Worm (Caenorhabditis elegans): ENCODE data around the gene R74.2.

R74.2 gene

ce11 chrIII:4237660-4238059 is 49.7 kb downstream of the R74.2 start (continued):
- peak; percentile 86 for TF ChIP-seq pha-4 (GFP tag; IDR thresholded peaks at IDR 0.05)
- peak; percentile 87 for TF ChIP-seq pha-4 (tag; optimal IDR thresholded peaks at IDR 0.05)
- TF ChIP-seq hlh-30 (tag; optimal IDR thresholded peaks at IDR 0.05; ENCODE audit: insufficient read depth) = peak; percentile 98
- peak; percentile 88 for TF ChIP-seq rbr-2 (tag; optimal IDR thresholded peaks at IDR 0.05)
- TF ChIP-seq unc-130 (GFP tag; optimal IDR thresholded peaks at IDR 0.05) = no peak
- TF ChIP-seq ztf-11 (tag; optimal IDR thresholded peaks at IDR 0.05) = no peak
- peak; percentile 87 for TF ChIP-seq saeg-2 (GFP tag; IDR thresholded peaks at IDR 0.05)
- TF ChIP-seq zip-2 (tag; optimal IDR thresholded peaks at IDR 0.05) = no peak
- no peak for TF ChIP-seq nhr-42 (GFP tag; IDR thresholded peaks at IDR 0.05)
- TF ChIP-seq ceh-28 (tag; optimal IDR thresholded peaks at IDR 0.05) = peak; percentile 45
